Fruit fly (Drosophila melanogaster) whole organism, prepupa: ENCODE measurements around the gene mor.

Source experiments
- Blimp-1 ChIP-seq: fragments of 200-800 bp; sonication (Bioruptor generic); optimal IDR thresholded peaks from 3 replicates; lab custom pipeline; 2017; ENCODE audit warnings: missing biosample characterization, missing genetic modification characterization, mild to moderate bottlenecking, moderate library complexity, missing genetic modification reagents
- CG11294 ChIP-seq: fragments of 200-800 bp; sonication (Bioruptor generic); IDR thresholded peaks from 2 replicates; pipeline ENCODE4 v1.3.6; 2022; ENCODE audit warnings: missing biosample characterization, missing genetic modification characterization
- CG11902 ChIP-seq: fragments of 200-800 bp; sonication (Bioruptor generic); optimal IDR thresholded peaks from 3 replicates; lab custom pipeline; 2016; ENCODE audit warnings: missing biosample characterization, missing genetic modification characterization
- CG15336 ChIP-seq: fragments of 200-800 bp; sonication (Bioruptor generic); IDR thresholded peaks from 2 replicates; pipeline ENCODE4 v1.3.6; 2022; ENCODE audit warnings: missing biosample characterization, missing genetic modification characterization
- CG1621 ChIP-seq: fragments of 200-800 bp; sonication (Bioruptor generic); optimal IDR thresholded peaks from 3 replicates; lab custom pipeline; 2018; ENCODE audit warnings: missing biosample characterization, mild to moderate bottlenecking, missing genetic modification characterization
- CG3919 ChIP-seq: fragments of 200-800 bp; sonication (Bioruptor generic); optimal IDR thresholded peaks from 3 replicates; lab custom pipeline; 2016; ENCODE audit warnings: missing biosample characterization, missing genetic modification characterization
- CG6276 ChIP-seq: fragments of 200-800 bp; sonication (Bioruptor generic); optimal IDR thresholded peaks from 2 replicates; lab custom pipeline; 2017; ENCODE audit warnings: missing biosample characterization, mild to moderate bottlenecking, missing genetic modification characterization
- CG6808 ChIP-seq: fragments of 200-800 bp; sonication (Bioruptor generic); optimal IDR thresholded peaks from 3 replicates; lab custom pipeline; 2017; ENCODE audit warnings: missing biosample characterization, missing genetic modification characterization, mild to moderate bottlenecking, moderate library complexity, missing genetic modification reagents
- CG6854 ChIP-seq: fragments of 200-800 bp; sonication (Bioruptor generic); optimal IDR thresholded peaks from 2 replicates; lab custom pipeline; 2017; ENCODE audit warnings: missing biosample characterization, mild to moderate bottlenecking, missing genetic modification characterization
- CG8119 ChIP-seq: fragments of 200-800 bp; sonication (Bioruptor generic); IDR thresholded peaks from 3 replicates; pipeline ENCODE4 v1.3.6; 2022; ENCODE audit warnings: missing biosample characterization, missing genetic modification characterization
- CG8632 ChIP-seq: fragments of 200-800 bp; sonication (Bioruptor generic); optimal IDR thresholded peaks from 3 replicates; lab custom pipeline; 2016; ENCODE audit warnings: missing biosample characterization, missing genetic modification characterization
- Eip78C ChIP-seq: fragments of 200-800 bp; sonication (Bioruptor generic); peaks from one replicate; lab custom pipeline; 2016; ENCODE audit warnings: missing biosample characterization, missing genetic modification characterization
- Eip93F ChIP-seq: fragments of 200-800 bp; sonication (Bioruptor generic); optimal IDR thresholded peaks from 2 replicates; lab custom pipeline; 2016; ENCODE audit warnings: missing biosample characterization, mild to moderate bottlenecking, missing genetic modification characterization
- Ets21C ChIP-seq: fragments of 200-800 bp; sonication (Bioruptor generic); optimal IDR thresholded peaks from 3 replicates; lab custom pipeline; 2016; ENCODE audit warnings: missing biosample characterization, missing genetic modification characterization
- Hr38 ChIP-seq: sonication (Bioruptor generic); optimal IDR thresholded peaks from 2 replicates; lab custom pipeline; 2016; ENCODE audit warnings: missing biosample characterization, missing genetic modification characterization
- Hr39 ChIP-seq: fragments of 200-800 bp; sonication (Bioruptor generic); optimal IDR thresholded peaks from 2 replicates; lab custom pipeline; 2016; ENCODE audit warnings: missing biosample characterization, missing genetic modification characterization
- Hr4 ChIP-seq: fragments of 200-800 bp; sonication (Bioruptor generic); optimal IDR thresholded peaks from 3 replicates; lab custom pipeline; 2016; ENCODE audit warnings: missing biosample characterization, missing genetic modification characterization
- Met ChIP-seq: fragments of 200-800 bp; sonication (Bioruptor generic); optimal IDR thresholded peaks from 3 replicates; lab custom pipeline; 2016; ENCODE audit warnings: missing biosample characterization, missing genetic modification characterization
- Sox102F ChIP-seq: fragments of 200-800 bp; sonication (Bioruptor generic); optimal IDR thresholded peaks from 2 replicates; lab custom pipeline; 2016; ENCODE audit warnings: missing biosample characterization, mild to moderate bottlenecking, missing genetic modification characterization
- Sox14 ChIP-seq: fragments of 200-800 bp; sonication (Bioruptor generic); optimal IDR thresholded peaks from 3 replicates; lab custom pipeline; 2016; ENCODE audit warnings: missing biosample characterization, missing genetic modification characterization
- achi ChIP-seq: fragments of 200-800 bp; sonication (Bioruptor generic); optimal IDR thresholded peaks from 3 replicates; lab custom pipeline; 2016; ENCODE audit warnings: missing biosample characterization, missing genetic modification characterization
- acj6 ChIP-seq: fragments of 200-800 bp; sonication (Bioruptor generic); optimal IDR thresholded peaks from 3 replicates; lab custom pipeline; 2016; ENCODE audit warnings: missing biosample characterization, missing genetic modification characterization
- cyc ChIP-seq: fragments of 200-800 bp; sonication (Bioruptor generic); optimal IDR thresholded peaks from 3 replicates; lab custom pipeline; 2016; ENCODE audit warnings: missing biosample characterization, missing genetic modification characterization
- dac ChIP-seq: fragments of 200-800 bp; sonication (Bioruptor generic); optimal IDR thresholded peaks from 2 replicates; lab custom pipeline; 2017; ENCODE audit warnings: missing biosample characterization, mild to moderate bottlenecking, missing genetic modification characterization
- eg ChIP-seq: fragments of 200-800 bp; sonication (Bioruptor generic); IDR thresholded peaks from 3 replicates; pipeline ENCODE4 v1.3.6; 2022; ENCODE audit warnings: missing biosample characterization, missing genetic modification characterization
- fd85E ChIP-seq: fragments of 200-800 bp; sonication (Bioruptor generic); optimal IDR thresholded peaks from 3 replicates; lab custom pipeline; 2016; ENCODE audit warnings: missing biosample characterization, missing genetic modification characterization
- fkh ChIP-seq: fragments of 200-800 bp; sonication (Bioruptor generic); optimal IDR thresholded peaks from 3 replicates; lab custom pipeline; 2017; ENCODE audit warnings: missing biosample characterization, mild to moderate bottlenecking, missing genetic modification characterization, moderate library complexity
- lz ChIP-seq: fragments of 200-800 bp; sonication (Bioruptor generic); optimal IDR thresholded peaks from 3 replicates; lab custom pipeline; 2016; ENCODE audit warnings: missing biosample characterization, missing genetic modification characterization
- net ChIP-seq: fragments of 200-800 bp; sonication (Bioruptor generic); optimal IDR thresholded peaks from 3 replicates; lab custom pipeline; 2016; ENCODE audit warnings: missing biosample characterization, missing genetic modification characterization
- pdm3 ChIP-seq: fragments of 200-800 bp; sonication (Bioruptor generic); optimal IDR thresholded peaks from 3 replicates; lab custom pipeline; 2016; ENCODE audit warnings: missing biosample characterization, missing genetic modification characterization
- spab ChIP-seq: fragments of 200-800 bp; sonication (Bioruptor generic); optimal IDR thresholded peaks from 2 replicates; lab custom pipeline; 2017; ENCODE audit warnings: missing biosample characterization, mild to moderate bottlenecking, missing genetic modification characterization, missing genetic modification reagents
- ss ChIP-seq, 2 experiments: fragments of 200-800 bp; sonication (Bioruptor generic); optimal IDR thresholded peaks; 2 replicates in 1 of 2; 3 replicates in 1 of 2; lab custom pipeline; 2017 to 2018; ENCODE audit warnings: mild to moderate bottlenecking in 2 of 2, missing biosample characterization in 2 of 2, missing genetic modification characterization in 2 of 2, moderate library complexity in 1 of 2
- svp ChIP-seq: fragments of 200-800 bp; sonication (Bioruptor generic); peaks from one replicate; lab custom pipeline; 2016; ENCODE audit warnings: missing biosample characterization, missing genetic modification characterization
- topi ChIP-seq: fragments of 200-800 bp; sonication (Bioruptor generic); optimal IDR thresholded peaks from 3 replicates; lab custom pipeline; 2016; ENCODE audit warnings: missing biosample characterization, missing genetic modification characterization
- vri ChIP-seq: fragments of 200-800 bp; sonication (Bioruptor generic); optimal IDR thresholded peaks from 3 replicates; lab custom pipeline; 2016; ENCODE audit warnings: missing biosample characterization, mild to moderate bottlenecking, missing genetic modification characterization

Gene mor

dm6 chr3R:15972298-15972978 lies at the start of gene mor:
TSS of gene mor (minus strand) at chr3R:15972913.
- no peak for TF ChIP-seq pdm3 (GFP tag; lab: Kevin White, UChicago)
- TF ChIP-seq eg (GFP tag; lab: Robert Waterston, UW) = no peak
- no peak for TF ChIP-seq svp (GFP tag; lab: Kevin White, UChicago)
- peak; percentile 15 for TF ChIP-seq CG1621
- TF ChIP-seq CG6808 = peak; percentile 10
- peak; percentile 12 for TF ChIP-seq CG6854 (GFP tag; lab: Kevin White, UChicago)
- TF ChIP-seq Eip78C (GFP tag; lab: Kevin White, UChicago) = peak; percentile 21
- peak; percentile 13 to 45 for TF ChIP-seq ss (GFP tag; optimal IDR thresholded peaks at IDR 0.05; lab: Kevin White, UChicago)

dm6 chr3R:16022005-16022404 lies 49.3 kb upstream of the mor start:
- TF ChIP-seq net (GFP tag; lab: Kevin White, UChicago) (no peak), svp (GFP tag; lab: Kevin White, UChicago) (peak; percentile 39)

dm6 chr3R:16014573-16014972 lies 41.9 kb upstream of the mor start:
- TF ChIP-seq fkh (GFP tag; lab: Kevin White, UChicago) (peak; percentile 29), fd85E (GFP tag; lab: Kevin White, UChicago) (no peak), vri (GFP tag; lab: Kevin White, UChicago) (peak; percentile 0), CG3919 (GFP tag; lab: Kevin White, UChicago) (no peak), cyc (no peak), Eip93F (GFP tag; lab: Kevin White, UChicago) (no peak), spab (GFP tag; lab: Kevin White, UChicago) (no peak)

dm6 chr3R:16013580-16013979 lies 40.9 kb upstream of the mor start:
- TF ChIP-seq achi (GFP tag; lab: Kevin White, UChicago) (no peak), Hr4 (GFP tag; lab: Kevin White, UChicago) (no peak), spab (GFP tag; lab: Kevin White, UChicago) (no peak), Ets21C (GFP tag; lab: Kevin White, UChicago) (no peak), dac (GFP tag; lab: Kevin White, UChicago) (no peak), Hr39 (GFP tag; lab: Kevin White, UChicago) (no peak), Blimp-1 (GFP tag; lab: Kevin White, UChicago) (no peak), topi (no peak), CG8632 (GFP tag; lab: Kevin White, UChicago) (no peak), CG11902 (GFP tag; lab: Kevin White, UChicago) (no peak), CG11294 (GFP tag; lab: Robert Waterston, UW) (no peak), CG8119 (GFP tag; lab: Robert Waterston, UW) (no peak), Met (GFP tag; lab: Kevin White, UChicago) (no peak), Hr38 (GFP tag; lab: Kevin White, UChicago) (no peak), CG6276 (GFP tag; lab: Kevin White, UChicago) (no peak), CG15336 (no peak), vri (GFP tag; lab: Kevin White, UChicago) (no peak), cyc (no peak), Sox102F (GFP tag; lab: Kevin White, UChicago) (no peak), lz (GFP tag; lab: Kevin White, UChicago) (no peak)

dm6 chr3R:16011698-16012332 lies 39.1 kb upstream of the mor start:
- TF ChIP-seq dac (GFP tag; lab: Kevin White, UChicago) = no peak
- no peak for TF ChIP-seq CG8119 (GFP tag; lab: Robert Waterston, UW)
- TF ChIP-seq Hr4 (GFP tag; lab: Kevin White, UChicago) = no peak
- no peak for TF ChIP-seq acj6 (GFP tag; lab: Kevin White, UChicago)
- peak; percentile 72 for TF ChIP-seq vri (GFP tag; lab: Kevin White, UChicago)
- peak; percentile 58 for TF ChIP-seq fkh (GFP tag; lab: Kevin White, UChicago)
- no peak for TF ChIP-seq Sox14 (GFP tag; lab: Kevin White, UChicago)
- TF ChIP-seq, all 60 proteins: peak for 2
